Worm (Caenorhabditis elegans) whole organism, L3 larva: ENCODE results near the gene patr-1.

Experiments
- aly-2 ChIP-seq: fragments of 150-350 bp; optimal IDR thresholded peaks from 2 replicates; lab custom pipeline; 2014; ENCODE audit warnings: missing biosample characterization, missing genetic modification characterization
- ceh-16 ChIP-seq: sonication (generic microtip); optimal IDR thresholded peaks from 2 replicates; lab custom pipeline; 2017; ENCODE audit warnings: missing biosample characterization, missing genetic modification characterization
- ceh-82 ChIP-seq: fragments of 150-350 bp; optimal IDR thresholded peaks from 2 replicates; lab custom pipeline; 2014; ENCODE audit warnings: missing biosample characterization, missing genetic modification characterization
- ceh-9 ChIP-seq: sonication (generic microtip); optimal IDR thresholded peaks from 2 replicates; lab custom pipeline; 2018; ENCODE audit warnings: missing biosample characterization, missing genetic modification characterization
- eor-1 ChIP-seq, 2 experiments: fragments of 150-350 bp; optimal IDR thresholded peaks; 2 replicates each; lab custom pipeline; 2014 to 2018; ENCODE audit warnings: missing biosample characterization in 2 of 2, missing genetic modification characterization in 2 of 2
- fkh-10 ChIP-seq: sonication (generic microtip); optimal IDR thresholded peaks from 2 replicates; lab custom pipeline; 2017; ENCODE audit warnings: missing biosample characterization, missing genetic modification reagents, missing genetic modification characterization
- hmg-11 ChIP-seq: sonication (generic microtip); optimal IDR thresholded peaks from 2 replicates; lab custom pipeline; 2016; ENCODE audit warnings: missing genetic modification characterization, missing compliant biosample characterization
- jun-1 ChIP-seq: fragments of 150-350 bp; optimal IDR thresholded peaks from 2 replicates; lab custom pipeline; 2014; ENCODE audit warnings: missing biosample characterization, missing genetic modification reagents, missing genetic modification characterization
- lin-15B ChIP-seq: fragments of 150-350 bp; optimal IDR thresholded peaks from 2 replicates; lab custom pipeline; 2014; ENCODE audit warnings: missing biosample characterization, missing genetic modification characterization
- lin-39 ChIP-seq: fragments of 150-350 bp; optimal IDR thresholded peaks from 2 replicates; lab custom pipeline; 2018; ENCODE audit warnings: missing biosample characterization, missing genetic modification reagents, missing genetic modification characterization
- mdl-1 ChIP-seq: fragments of 150-350 bp; optimal IDR thresholded peaks from 2 replicates; lab custom pipeline; 2014; ENCODE audit warnings: missing biosample characterization, missing genetic modification characterization
- nfya-1 ChIP-seq: sonication (generic microtip); optimal IDR thresholded peaks from 2 replicates; lab custom pipeline; 2017; ENCODE audit warnings: missing genetic modification characterization, mild to moderate bottlenecking, missing compliant biosample characterization, antibody characterized with exemption, moderate library complexity; ENCODE audit not compliant: insufficient read depth
- nhr-25 ChIP-seq: sonication (generic microtip); optimal IDR thresholded peaks from 2 replicates; lab custom pipeline; 2017; ENCODE audit warnings: missing biosample characterization, missing genetic modification characterization
- nhr-28 ChIP-seq: fragments of 150-350 bp; optimal IDR thresholded peaks from 2 replicates; lab custom pipeline; 2014; ENCODE audit warnings: missing biosample characterization, missing genetic modification characterization
- nhr-77 ChIP-seq: fragments of 150-350 bp; optimal IDR thresholded peaks from 2 replicates; lab custom pipeline; 2014; ENCODE audit warnings: missing biosample characterization, missing genetic modification characterization
- pha-4 ChIP-seq: fragments of 150-350 bp; optimal IDR thresholded peaks from 2 replicates; lab custom pipeline; 2014; ENCODE audit warnings: missing biosample characterization, missing genetic modification reagents, missing genetic modification characterization
- skn-1 ChIP-seq: fragments of 150-350 bp; optimal IDR thresholded peaks from 2 replicates; lab custom pipeline; 2014; ENCODE audit warnings: missing biosample characterization, missing genetic modification characterization
- snpc-4 ChIP-seq: fragments of 150-350 bp; optimal IDR thresholded peaks from 2 replicates; lab custom pipeline; 2014; ENCODE audit warnings: missing biosample characterization, missing genetic modification characterization
- zag-1 ChIP-seq: fragments of 150-350 bp; optimal IDR thresholded peaks from 2 replicates; lab custom pipeline; 2014; ENCODE audit warnings: missing biosample characterization, missing genetic modification characterization

The patr-1 gene

DNA sequence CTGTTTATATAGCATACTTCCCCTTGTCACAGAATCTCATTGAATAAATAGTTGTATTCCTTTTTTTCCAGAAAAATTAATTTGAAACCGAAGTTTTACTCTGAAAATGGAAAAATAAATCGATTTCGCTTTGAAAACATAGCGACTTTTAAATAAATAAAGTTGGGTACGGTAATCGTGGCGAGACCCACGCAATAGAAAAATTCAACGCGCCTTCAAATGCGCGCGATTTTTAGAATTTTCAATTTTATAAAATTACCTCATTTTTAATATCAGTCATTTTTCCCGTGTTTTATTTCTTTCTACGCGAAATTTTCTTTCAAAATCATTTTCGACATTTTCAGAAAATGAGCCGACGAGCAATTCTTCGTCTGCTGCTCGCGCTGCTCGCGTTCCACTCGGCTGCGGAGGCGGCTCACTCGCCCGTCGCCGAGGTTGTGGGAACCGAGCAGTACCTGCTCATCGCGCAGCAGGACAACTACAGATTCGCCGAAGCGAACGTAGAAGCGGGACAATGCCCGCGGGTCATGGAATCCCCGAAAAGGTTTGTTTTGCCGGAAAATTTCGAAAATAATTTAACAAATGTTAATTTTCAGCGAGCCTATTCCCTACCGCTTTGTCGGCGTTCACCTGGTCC, 51.2 kb downstream of the patr-1 start, which contains the start of gene F13D12.5:
F13D12.5 (plus strand) TSS at position 345 of the 637 bp plus-strand sequence.
- no peak for TF ChIP-seq ceh-9 (tag; lab: Kevin White, UChicago)
- no peak for TF ChIP-seq hmg-11 (tag; lab: Kevin White, UChicago)
- TF ChIP-seq lin-39: no peak
- no peak for TF ChIP-seq pha-4
- TF ChIP-seq mdl-1 (tag; lab: Kevin White, UChicago): no peak
- TF ChIP-seq nfya-1: no peak
- no peak for TF ChIP-seq eor-1 (tag; optimal IDR thresholded peaks at IDR 0.05; lab: Kevin White, UChicago)
- no peak for TF ChIP-seq nhr-77
- TF ChIP-seq fkh-10: no peak
- no peak for TF ChIP-seq snpc-4

DNA sequence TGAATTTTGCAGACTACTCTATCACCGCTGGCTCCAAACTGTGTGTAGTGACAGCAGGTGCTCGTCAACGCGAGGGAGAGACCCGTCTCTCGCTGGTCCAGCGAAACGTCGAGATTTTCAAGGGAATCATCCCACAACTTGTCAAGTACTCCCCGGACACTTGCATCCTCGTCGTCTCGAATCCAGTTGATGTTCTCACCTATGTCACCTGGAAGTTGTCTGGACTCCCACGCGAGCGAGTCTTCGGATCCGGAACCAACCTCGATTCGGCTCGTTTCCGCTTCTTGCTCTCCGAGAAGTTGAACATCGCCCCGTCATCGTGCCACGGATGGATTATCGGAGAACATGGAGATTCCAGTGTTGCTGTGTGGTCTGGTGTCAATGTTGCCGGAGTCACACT, 52.1 kb downstream of the patr-1 start:
- TF ChIP-seq skn-1 (tag; lab: Kevin White, UChicago): no peak
- no peak for TF ChIP-seq ceh-82 (tag; lab: Kevin White, UChicago)
- TF ChIP-seq lin-39: no peak
- TF ChIP-seq jun-1 (tag; lab: Kevin White, UChicago): no peak
- no peak for TF ChIP-seq aly-2 (tag; lab: Kevin White, UChicago)
- TF ChIP-seq zag-1 (tag; lab: Kevin White, UChicago): no peak
- TF ChIP-seq nhr-25 (tag; lab: Kevin White, UChicago): no peak
- no peak for TF ChIP-seq lin-15B (tag; lab: Kevin White, UChicago)
- TF ChIP-seq nfya-1: no peak
- no peak for TF ChIP-seq ceh-16
- TF ChIP-seq eor-1 (tag; optimal IDR thresholded peaks at IDR 0.05; lab: Kevin White, UChicago): no peak
- no peak for TF ChIP-seq nhr-28 (tag; lab: Kevin White, UChicago)
- TF ChIP-seq pha-4: no peak
- TF ChIP-seq nhr-77: no peak
